Fruit fly (Drosophila melanogaster) whole organism, embryonic: ENCODE data around the gene Rad17.
A peak's percentile ranks its signal among the peaks of the same experiment; 100 is the strongest.

Experiments used
- Aef1 ChIP-seq: fragments of 200-800 bp; sonication (Bioruptor generic); IDR thresholded peaks from 3 replicates; pipeline ENCODE4 v1.3.6; 2022; ENCODE audit warnings: missing biosample characterization, missing genetic modification characterization
- Atf-2 ChIP-seq: fragments of 200-800 bp; sonication (Bioruptor generic); optimal IDR thresholded peaks from 2 replicates; lab custom pipeline; 2016; ENCODE audit warnings: missing biosample characterization, missing genetic modification characterization
- C15 ChIP-seq: fragments of 200-800 bp; sonication (Bioruptor generic); IDR thresholded peaks from 3 replicates; pipeline ENCODE4 v1.3.6; 2022; ENCODE audit warnings: missing biosample characterization, missing genetic modification characterization
- CG10366 ChIP-seq: fragments of 200-800 bp; sonication (Bioruptor generic); IDR thresholded peaks from 2 replicates; pipeline ENCODE4 v1.3.6; 2022; ENCODE audit warnings: missing biosample characterization, missing genetic modification characterization
- CG11456 ChIP-seq: fragments of 200-800 bp; sonication (Bioruptor generic); IDR thresholded peaks from 3 replicates; pipeline ENCODE4 v1.3.6; 2022; ENCODE audit warnings: missing biosample characterization, missing genetic modification characterization
- CG12744 ChIP-seq: fragments of 200-800 bp; sonication (Bioruptor generic); optimal IDR thresholded peaks from 2 replicates; lab custom pipeline; 2016; ENCODE audit warnings: missing biosample characterization, missing genetic modification characterization
- CG13424 ChIP-seq: fragments of 200-800 bp; sonication (Bioruptor generic); optimal IDR thresholded peaks from 2 replicates; lab custom pipeline; 2019; ENCODE audit warnings: missing biosample characterization, mild to moderate bottlenecking, missing genetic modification characterization, moderate library complexity
- CG13624 ChIP-seq: fragments of 200-800 bp; sonication (Bioruptor generic); optimal IDR thresholded peaks from 2 replicates; lab custom pipeline; 2016; ENCODE audit warnings: missing biosample characterization, missing genetic modification characterization
- CG18011 ChIP-seq: fragments of 200-800 bp; sonication (Bioruptor generic); optimal IDR thresholded peaks from 2 replicates; lab custom pipeline; 2017; ENCODE audit warnings: missing biosample characterization, missing genetic modification characterization, mild to moderate bottlenecking, moderate library complexity, missing genotype
- CG2202 ChIP-seq: fragments of 200-800 bp; sonication (Bioruptor generic); optimal IDR thresholded peaks from 2 replicates; lab custom pipeline; 2018; ENCODE audit warnings: missing biosample characterization, mild to moderate bottlenecking, missing genetic modification characterization
- CG30431 ChIP-seq: fragments of 200-800 bp; sonication (Bioruptor generic); optimal IDR thresholded peaks from 2 replicates; lab custom pipeline; 2017; ENCODE audit warnings: missing biosample characterization, missing genetic modification characterization
- CG31365 ChIP-seq: fragments of 200-800 bp; sonication (Bioruptor generic); optimal IDR thresholded peaks from 2 replicates; lab custom pipeline; 2018; ENCODE audit warnings: missing biosample characterization, mild to moderate bottlenecking, missing genetic modification characterization
- CG4328 ChIP-seq: fragments of 200-800 bp; sonication (Bioruptor generic); optimal IDR thresholded peaks from 3 replicates; lab custom pipeline; 2017; ENCODE audit warnings: missing biosample characterization, missing genetic modification reagents, missing genetic modification characterization
- CG4404 ChIP-seq: fragments of 200-800 bp; sonication (Bioruptor generic); IDR thresholded peaks from 2 replicates; pipeline ENCODE4 v1.3.6; 2022; ENCODE audit warnings: missing biosample characterization, missing genetic modification characterization
- CG6175 ChIP-seq: fragments of 200-800 bp; sonication (Bioruptor generic); IDR thresholded peaks from 3 replicates; pipeline ENCODE4 v1.3.6; 2022; ENCODE audit warnings: missing biosample characterization, missing genetic modification characterization
- CG6683 ChIP-seq: fragments of 200-800 bp; sonication (Bioruptor generic); optimal IDR thresholded peaks from 2 replicates; lab custom pipeline; 2017; ENCODE audit warnings: missing biosample characterization, mild to moderate bottlenecking, missing genetic modification characterization, missing genetic modification reagents
- CG6791 ChIP-seq: fragments of 200-800 bp; sonication (Bioruptor generic); IDR thresholded peaks from 3 replicates; pipeline ENCODE4 v1.3.6; 2022; ENCODE audit warnings: missing biosample characterization, missing genetic modification characterization; ENCODE audit not compliant: partially characterized antibody
- CG8281 ChIP-seq: fragments of 200-800 bp; sonication (Bioruptor generic); optimal IDR thresholded peaks from 2 replicates; lab custom pipeline; 2018; ENCODE audit warnings: missing biosample characterization, mild to moderate bottlenecking, missing genetic modification characterization, moderate library complexity
- CG9797 ChIP-seq: fragments of 200-800 bp; sonication (Bioruptor generic); optimal IDR thresholded peaks from 3 replicates; lab custom pipeline; 2018; ENCODE audit warnings: missing biosample characterization, mild to moderate bottlenecking, missing genetic modification characterization
- CG9932 ChIP-seq: fragments of 200-800 bp; sonication (Bioruptor generic); IDR thresholded peaks from 2 replicates; pipeline ENCODE4 v1.3.6; 2022; ENCODE audit warnings: missing biosample characterization, missing genetic modification characterization
- CoRest ChIP-seq: fragments of 200-800 bp; sonication (Bioruptor generic); optimal IDR thresholded peaks from 3 replicates; lab custom pipeline; 2018; ENCODE audit warnings: missing biosample characterization, mild to moderate bottlenecking, missing genetic modification characterization, moderate library complexity
- Doc2 ChIP-seq: fragments of 200-800 bp; sonication (Bioruptor generic); IDR thresholded peaks from 2 replicates; pipeline ENCODE4 v1.3.6; 2022; ENCODE audit warnings: missing biosample characterization, missing genetic modification characterization
- Doc3 ChIP-seq: fragments of 200-800 bp; sonication (Bioruptor generic); IDR thresholded peaks from 3 replicates; pipeline ENCODE4 v1.3.6; 2022; ENCODE audit warnings: missing biosample characterization, missing genetic modification characterization; ENCODE audit not compliant: partially characterized antibody
- H15 ChIP-seq: fragments of 200-800 bp; sonication (Bioruptor generic); IDR thresholded peaks from 3 replicates; pipeline ENCODE4 v1.3.6; 2022; ENCODE audit warnings: missing biosample characterization, missing genetic modification characterization
- MBD-R2 ChIP-seq: fragments of 200-800 bp; sonication (Bioruptor generic); IDR thresholded peaks from 2 replicates; pipeline ENCODE4 v1.3.6; 2022; ENCODE audit warnings: missing biosample characterization, missing genetic modification characterization
- Nf-YB ChIP-seq: fragments of 200-800 bp; sonication (Bioruptor generic); optimal IDR thresholded peaks from 3 replicates; lab custom pipeline; 2019; ENCODE audit warnings: missing biosample characterization, mild to moderate bottlenecking, missing genetic modification characterization, moderate library complexity
- Nf-YC ChIP-seq: fragments of 200-800 bp; optimal IDR thresholded peaks from 3 replicates; lab custom pipeline; 2019; ENCODE audit warnings: missing biosample characterization, mild to moderate bottlenecking, missing genetic modification characterization, moderate library complexity
- Poxn ChIP-seq: fragments of 200-800 bp; sonication (Bioruptor generic); IDR thresholded peaks from 2 replicates; pipeline ENCODE4 v1.3.6; 2022; ENCODE audit warnings: missing biosample characterization, missing genetic modification characterization
- Rx ChIP-seq: fragments of 200-800 bp; sonication (Bioruptor generic); IDR thresholded peaks from 2 replicates; pipeline ENCODE4 v1.3.6; 2022; ENCODE audit warnings: missing biosample characterization, missing genetic modification characterization
- Side ChIP-seq: fragments of 200-800 bp; sonication (Bioruptor generic); optimal IDR thresholded peaks from 2 replicates; lab custom pipeline; 2016; ENCODE audit warnings: missing biosample characterization, missing genetic modification characterization
- Sin3A ChIP-seq: fragments of >200 bp; optimal IDR thresholded peaks from 2 replicates; lab custom pipeline; 2018
- Sry-δ ChIP-seq: fragments of 200-800 bp; sonication (Bioruptor generic); optimal IDR thresholded peaks from 2 replicates; lab custom pipeline; 2016; ENCODE audit warnings: missing biosample characterization, missing genetic modification characterization
- caup ChIP-seq: fragments of 200-800 bp; sonication (Bioruptor generic); optimal IDR thresholded peaks from 3 replicates; lab custom pipeline; 2017; ENCODE audit warnings: missing biosample characterization, mild to moderate bottlenecking, missing genetic modification characterization, moderate library complexity; ENCODE audit not compliant: severe bottlenecking
- cwo ChIP-seq: fragments of 200-800 bp; sonication (Bioruptor generic); optimal IDR thresholded peaks from 3 replicates; lab custom pipeline; 2017; ENCODE audit warnings: missing biosample characterization, missing genetic modification characterization, mild to moderate bottlenecking, moderate library complexity, missing genetic modification reagents
- dysf ChIP-seq: fragments of 200-800 bp; sonication (Bioruptor generic); IDR thresholded peaks from 3 replicates; pipeline ENCODE4 v1.3.6; 2022; ENCODE audit warnings: missing biosample characterization, missing genetic modification characterization
- ems ChIP-seq: fragments of 200-800 bp; sonication (Bioruptor generic); optimal IDR thresholded peaks from 3 replicates; lab custom pipeline; 2016; ENCODE audit warnings: missing biosample characterization, missing genetic modification characterization
- ftz-f1 ChIP-seq: fragments of 200-800 bp; sonication (Bioruptor generic); optimal IDR thresholded peaks from 2 replicates; lab custom pipeline; 2016; ENCODE audit warnings: missing biosample characterization, missing genetic modification characterization
- gcm ChIP-seq: fragments of 200-800 bp; sonication (Bioruptor generic); optimal IDR thresholded peaks from 2 replicates; lab custom pipeline; 2019; ENCODE audit warnings: missing biosample characterization, mild to moderate bottlenecking, missing genetic modification characterization, moderate library complexity
- gcm2 ChIP-seq: fragments of 200-800 bp; sonication (Bioruptor generic); optimal IDR thresholded peaks from 2 replicates; lab custom pipeline; 2016; ENCODE audit warnings: missing biosample characterization, missing genetic modification characterization
- kah ChIP-seq: fragments of 200-800 bp; sonication (Bioruptor generic); optimal IDR thresholded peaks from 2 replicates; lab custom pipeline; 2018; ENCODE audit warnings: missing biosample characterization, mild to moderate bottlenecking, missing genetic modification characterization
- mam ChIP-seq: fragments of 200-800 bp; sonication (Bioruptor generic); optimal IDR thresholded peaks from 3 replicates; lab custom pipeline; 2016; ENCODE audit warnings: missing biosample characterization, missing genetic modification characterization
- nau ChIP-seq: fragments of 200-800 bp; sonication (Bioruptor generic); optimal IDR thresholded peaks from 3 replicates; lab custom pipeline; 2017; ENCODE audit warnings: missing biosample characterization, mild to moderate bottlenecking, missing genetic modification characterization, missing genetic modification reagents
- odd ChIP-seq: fragments of 200-800 bp; sonication (Bioruptor generic); optimal IDR thresholded peaks from 2 replicates; lab custom pipeline; 2017; ENCODE audit warnings: missing biosample characterization, mild to moderate bottlenecking, missing genetic modification characterization
- sc ChIP-seq, 3 experiments: fragments of >200 bp in 2 of 3; fragments of 200-800 bp in 1 of 3; sonication (Bioruptor generic) in 1 of 3; optimal IDR thresholded peaks; 2 replicates in 2 of 3; 3 replicates in 1 of 3; lab custom pipeline; 2017; ENCODE audit warnings: mild to moderate bottlenecking in 1 of 3, missing biosample characterization in 1 of 3, missing genetic modification characterization in 1 of 3, missing genetic modification reagents in 1 of 3
- scrt ChIP-seq: fragments of 200-800 bp; sonication (Bioruptor generic); optimal IDR thresholded peaks from 2 replicates; lab custom pipeline; 2018; ENCODE audit warnings: missing biosample characterization, mild to moderate bottlenecking, missing genetic modification characterization, moderate library complexity
- sna ChIP-seq: fragments of 200-800 bp; sonication (Bioruptor generic); IDR thresholded peaks from 2 replicates; pipeline ENCODE4 v1.3.6; 2022; ENCODE audit warnings: missing biosample characterization, missing genetic modification characterization; ENCODE audit not compliant: partially characterized antibody
- ttk ChIP-seq: fragments of 200-800 bp; sonication (Bioruptor generic); IDR thresholded peaks from 2 replicates; pipeline ENCODE4 v2.1.2; 2022; ENCODE audit warnings: missing biosample characterization, missing genetic modification characterization
- tx ChIP-seq: fragments of 200-800 bp; sonication (Bioruptor generic); optimal IDR thresholded peaks from 2 replicates; lab custom pipeline; 2016; ENCODE audit warnings: missing biosample characterization, missing genetic modification characterization

Rad17 gene

dm6 chr3R:14654976-14655896 lies 7.8 kb downstream of the Rad17 start (continued):
- TF ChIP-seq CG11456 (GFP tag; lab: Robert Waterston, UW): peak; percentile 91
- peak; percentile 95 for TF ChIP-seq dysf (GFP tag; lab: Robert Waterston, UW)
- peak; percentile 87 for TF ChIP-seq CG2202 (tag; lab: Kevin White, UChicago)
- TF ChIP-seq Nf-YC (tag; lab: Kevin White, UChicago): peak; percentile 53
- peak; percentile 93 for TF ChIP-seq CG13624 (GFP tag; lab: Kevin White, UChicago)
- TF ChIP-seq kah (GFP tag; lab: Kevin White, UChicago): peak; percentile 84
- TF ChIP-seq CG31365 (tag; lab: Kevin White, UChicago): peak; percentile 78
- TF ChIP-seq scrt (GFP tag; lab: Kevin White, UChicago): peak; percentile 91
- TF ChIP-seq Doc2 (GFP tag; lab: Robert Waterston, UW): peak; percentile 75; the same call in 1 of the 2 replicates
- no peak for TF ChIP-seq Sin3A (lab: Kevin White, UChicago)
- peak; percentile 92 for TF ChIP-seq cwo (GFP tag; lab: Kevin White, UChicago)
- TF ChIP-seq CG30431 (GFP tag; lab: Kevin White, UChicago): peak; percentile 90
- TF ChIP-seq caup (GFP tag; lab: Kevin White, UChicago): peak; percentile 94
- TF ChIP-seq Sry-δ: peak; percentile 79
- peak; percentile 91 for TF ChIP-seq Aef1 (GFP tag; lab: Robert Waterston, UW)
- peak; percentile 13 for TF ChIP-seq Nf-YB (GFP tag; lab: Kevin White, UChicago)
- TF ChIP-seq Atf-2 (GFP tag; lab: Kevin White, UChicago): peak; percentile 90
- TF ChIP-seq ttk (GFP tag; lab: Robert Waterston, UW): peak; percentile 88
- peak; percentile 70 for TF ChIP-seq Poxn (GFP tag; lab: Robert Waterston, UW)
- TF ChIP-seq CG4328 (GFP tag; lab: Kevin White, UChicago): peak; percentile 93
- TF ChIP-seq CG6791: peak; percentile 39; the same call in 1 of the 3 replicates
- TF ChIP-seq CG6175 (GFP tag; lab: Robert Waterston, UW): peak; percentile 88
- TF ChIP-seq Doc3 (GFP tag; lab: Robert Waterston, UW): peak; percentile 60; the same call in 2 of the 3 replicates
- TF ChIP-seq nau (GFP tag; lab: Kevin White, UChicago): peak; percentile 92
- peak; percentile 82 for TF ChIP-seq CG8281 (tag; lab: Kevin White, UChicago)
- peak; percentile 84 for TF ChIP-seq CG4404 (GFP tag; lab: Robert Waterston, UW)
- TF ChIP-seq Side (GFP tag; lab: Kevin White, UChicago): peak; percentile 97
- peak; percentile 91 for TF ChIP-seq mam (GFP tag; lab: Kevin White, UChicago)
- TF ChIP-seq MBD-R2 (GFP tag; lab: Robert Waterston, UW): peak; percentile 83
- TF ChIP-seq sc (optimal IDR thresholded peaks at IDR 0.05; lab: Kevin White, UChicago): no peak
- peak; percentile 85 for TF ChIP-seq sc (GFP tag; optimal IDR thresholded peaks at IDR 0.05; lab: Kevin White, UChicago)
- peak; percentile 92 for TF ChIP-seq CG9932 (GFP tag; lab: Robert Waterston, UW)
- peak; percentile 51 for TF ChIP-seq ftz-f1 (GFP tag; lab: Kevin White, UChicago)
- no peak; the same call in 1 of the 2 replicates for TF ChIP-seq sna (GFP tag; lab: Robert Waterston, UW)
- TF ChIP-seq gcm (GFP tag; lab: Kevin White, UChicago): peak; percentile 91
- TF ChIP-seq CoRest (tag; lab: Kevin White, UChicago): peak; percentile 95
- peak; percentile 27 for TF ChIP-seq CG9797 (GFP tag; lab: Kevin White, UChicago)
- TF ChIP-seq odd (GFP tag; lab: Kevin White, UChicago): peak; percentile 91
- TF ChIP-seq CG10366 (GFP tag; lab: Robert Waterston, UW): peak; percentile 92
- TF ChIP-seq ems: peak; percentile 91
- TF ChIP-seq CG13424 (tag; lab: Kevin White, UChicago): peak; percentile 96
- peak; percentile 78 for TF ChIP-seq tx (GFP tag; lab: Kevin White, UChicago)
- peak; percentile 92 for TF ChIP-seq Rx (GFP tag; lab: Robert Waterston, UW)
- peak; percentile 59; the same call in 1 of the 3 replicates for TF ChIP-seq C15 (GFP tag; lab: Robert Waterston, UW)
- peak; percentile 52 for TF ChIP-seq gcm2 (GFP tag; lab: Kevin White, UChicago)
- peak; percentile 89 for TF ChIP-seq H15 (GFP tag; lab: Robert Waterston, UW)
- peak; percentile 79 for TF ChIP-seq CG18011 (GFP tag; lab: Kevin White, UChicago)
- TF ChIP-seq CG12744 (GFP tag; lab: Kevin White, UChicago): peak; percentile 89
- peak; percentile 86 for TF ChIP-seq CG6683
